Fruit fly (Drosophila melanogaster) whole organism, larva: ENCODE measurements around the gene twin.

ENCODE experiments used
- noc ChIP-seq: fragments of 200-800 bp; sonication (Bioruptor generic); optimal IDR thresholded peaks from 3 replicates; lab custom pipeline; 2019; ENCODE audit warnings: missing biosample characterization, mild to moderate bottlenecking, missing genetic modification characterization, moderate library complexity

The twin gene

dm6 chr3R:24259278-24260040, 37.7 kb upstream of the twin start:
- peak; percentile 98 for TF ChIP-seq noc (tag; lab: Kevin White, UChicago)

- no peak for TF ChIP-seq noc (tag; lab: Kevin White, UChicago)
Measured at dm6 chr3R:24258333-24258732, 36.6 kb upstream of the twin start.

- TF ChIP-seq noc (tag; lab: Kevin White, UChicago) = no peak
Measured at dm6 chr3R:24252494-24252893, 30.7 kb upstream of the twin start, which contains the start of gene beta-PheRS. Gene beta-PheRS, minus strand, starts transcription at chr3R:24252679.

- TF ChIP-seq noc (tag; lab: Kevin White, UChicago) = no peak
Measured at dm6 chr3R:24234721-24235120, 13.0 kb upstream of the twin start.

dm6 chr3R:24234162-24234529, 12.4 kb upstream of the twin start:
- TF ChIP-seq noc (tag; lab: Kevin White, UChicago) = no peak

- TF ChIP-seq noc (tag; lab: Kevin White, UChicago) = peak; percentile 52
Measured at dm6 chr3R:24233366-24234161, 11.8 kb upstream of the twin start.

dm6 chr3R:24231914-24232313, 10.1 kb upstream of the twin start:
- no peak for TF ChIP-seq noc (tag; lab: Kevin White, UChicago)

dm6 chr3R:24231206-24231502, 9.4 kb upstream of the twin start:
- no peak for TF ChIP-seq noc (tag; lab: Kevin White, UChicago)

- TF ChIP-seq noc (tag; lab: Kevin White, UChicago) = peak; percentile 35
Measured at dm6 chr3R:24230423-24231205, 8.8 kb upstream of the twin start, which contains the start of gene mask. Gene mask, plus strand, starts transcription at chr3R:24230562.

- no peak for TF ChIP-seq noc (tag; lab: Kevin White, UChicago)
Measured at dm6 chr3R:24229870-24230422, 8.2 kb upstream of the twin start, which contains the start of gene Spase22-23. Gene Spase22-23, minus strand, starts transcription at chr3R:24230035.

- TF ChIP-seq noc (tag; lab: Kevin White, UChicago) = no peak
Measured at dm6 chr3R:24228675-24229074, 6.9 kb upstream of the twin start, which contains the start of gene Acp95EF. Gene Acp95EF, plus strand, starts transcription at chr3R:24228975.

- TF ChIP-seq noc (tag; lab: Kevin White, UChicago) = no peak
Measured at dm6 chr3R:24226744-24227143, 5.0 kb upstream of the twin start, which contains the start of the genes Spps and CG13609. Gene Spps, minus strand, starts transcription at chr3R:24226934. Gene CG13609, plus strand, starts transcription at chr3R:24227023.

- TF ChIP-seq noc (tag; lab: Kevin White, UChicago) = no peak
Measured at dm6 chr3R:24220845-24221244, 920 bp downstream of the twin start, which contains the start of gene cav. Gene cav, plus strand, starts transcription at chr3R:24221103.

dm6 chr3R:24219093-24219492, 2.7 kb downstream of the twin start:
- no peak for TF ChIP-seq noc (tag; lab: Kevin White, UChicago)

- TF ChIP-seq noc (tag; lab: Kevin White, UChicago) = no peak
Measured at dm6 chr3R:24218565-24218964, 3.2 kb downstream of the twin start, which contains the start of gene CG17786. Gene CG17786, minus strand, starts transcription at chr3R:24218718.
